Worm (Caenorhabditis elegans): ENCODE measurements around the gene Y38H6A.5.
"Not testable (repeated sequence)": the region's sequence is repeated elsewhere in the genome, so short reads cannot be mapped to it uniquely, and the experiment has no call there.

DNA sequence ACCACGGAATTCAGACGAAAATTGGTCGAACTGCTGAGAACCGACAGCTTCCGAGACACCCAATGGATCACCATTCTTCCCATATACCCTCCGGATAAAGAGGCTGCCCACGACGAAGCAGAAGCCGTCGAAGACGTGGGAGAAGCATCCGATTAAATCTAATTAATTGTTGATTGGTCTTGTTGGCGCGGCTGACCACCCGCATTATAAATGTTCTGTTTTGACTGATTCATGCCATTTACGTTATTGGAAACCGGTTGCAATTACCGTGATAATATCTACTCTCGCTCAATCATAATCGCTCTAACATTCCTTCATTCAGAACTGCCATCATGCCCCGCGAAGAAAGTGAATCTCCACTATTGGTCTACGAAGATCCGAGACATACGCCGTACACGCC is 31.9 kb downstream of the Y38H6A.5 start, which contains the start of gene ZC15.3:
- not testable (repeated sequence) for TF ChIP-seq nhr-76, nhr-25, lin-39, aly-2, lin-15B, pha-4, elt-3, unc-39, nhr-12, elt-1 (tag; optimal IDR thresholded peaks at IDR 0.05)

All from whole organism, L3 larva.